Worm (Caenorhabditis elegans) whole organism, mixed stage, embryonic: Measurements from ENCODE around the gene cul-3.

Experiments
- M03D4.4 ChIP-seq: sonication (generic microtip); optimal IDR thresholded peaks from 2 replicates; lab custom pipeline; 2017; ENCODE audit warnings: mild to moderate bottlenecking, missing genetic modification characterization, missing compliant biosample characterization
- bed-3 ChIP-seq: fragments of 200-800 bp; sonication (Bioruptor generic); optimal IDR thresholded peaks from 3 replicates; lab custom pipeline; 2018; ENCODE audit warnings: mild to moderate bottlenecking, missing genetic modification characterization, moderate library complexity, missing compliant biosample characterization
- blmp-1 ChIP-seq: fragments of 150-350 bp; optimal IDR thresholded peaks from 2 replicates; lab custom pipeline; 2014; ENCODE audit warnings: missing biosample characterization, missing genetic modification characterization
- ceh-39 ChIP-seq: fragments of 150-350 bp; optimal IDR thresholded peaks from 2 replicates; lab custom pipeline; 2014; ENCODE audit warnings: missing biosample characterization, missing genetic modification characterization
- ceh-83 ChIP-seq: fragments of 200-800 bp; sonication (Bioruptor generic); optimal IDR thresholded peaks from 2 replicates; lab custom pipeline; 2018; ENCODE audit warnings: mild to moderate bottlenecking, missing genetic modification characterization, missing compliant biosample characterization
- ces-1 ChIP-seq: fragments of 150-350 bp; optimal IDR thresholded peaks from 2 replicates; lab custom pipeline; 2014; ENCODE audit warnings: missing biosample characterization, missing genetic modification reagents, missing genetic modification characterization
- cnd-1 ChIP-seq: fragments of 200-800 bp; sonication (Bioruptor generic); optimal IDR thresholded peaks from 2 replicates; lab custom pipeline; 2018; ENCODE audit warnings: mild to moderate bottlenecking, missing genetic modification characterization, missing compliant biosample characterization
- drap-1 ChIP-seq: fragments of 200-800 bp; sonication (Bioruptor generic); optimal IDR thresholded peaks from 3 replicates; lab custom pipeline; 2018; ENCODE audit warnings: mild to moderate bottlenecking, missing genetic modification characterization, missing compliant biosample characterization
- elt-1 ChIP-seq: sonication (generic microtip); optimal IDR thresholded peaks from 2 replicates; lab custom pipeline; 2017; ENCODE audit warnings: missing genetic modification characterization, mild to moderate bottlenecking, missing compliant biosample characterization, antibody characterized with exemption, moderate library complexity, borderline replicate concordance; ENCODE audit not compliant: insufficient read depth
- elt-3 ChIP-seq: fragments of 150-350 bp; optimal IDR thresholded peaks from 2 replicates; lab custom pipeline; 2014; ENCODE audit warnings: missing biosample characterization, missing genetic modification characterization
- ham-2 ChIP-seq: fragments of 200-800 bp; sonication (Bioruptor generic); optimal IDR thresholded peaks from 2 replicates; lab custom pipeline; 2018; ENCODE audit warnings: mild to moderate bottlenecking, missing genetic modification characterization, missing compliant biosample characterization
- hlh-1 ChIP-seq: fragments of 150-350 bp; optimal IDR thresholded peaks from 2 replicates; lab custom pipeline; 2014; ENCODE audit warnings: missing biosample characterization, missing genetic modification reagents, missing genetic modification characterization
- lin-13 ChIP-seq: fragments of 150-350 bp; optimal IDR thresholded peaks from 2 replicates; lab custom pipeline; 2014; ENCODE audit warnings: missing biosample characterization, missing genetic modification characterization
- lin-32 ChIP-seq: fragments of 200-800 bp; sonication (Bioruptor generic); optimal IDR thresholded peaks from 2 replicates; lab custom pipeline; 2018; ENCODE audit warnings: mild to moderate bottlenecking, missing genetic modification characterization, missing compliant biosample characterization
- lsy-2 ChIP-seq: fragments of 150-350 bp; optimal IDR thresholded peaks from 2 replicates; lab custom pipeline; 2014; ENCODE audit warnings: missing biosample characterization, missing genetic modification characterization
- mab-5 ChIP-seq: fragments of 150-350 bp; optimal IDR thresholded peaks from 2 replicates; lab custom pipeline; 2014; ENCODE audit warnings: missing biosample characterization, missing genetic modification characterization
- mep-1 ChIP-seq: fragments of 150-350 bp; optimal IDR thresholded peaks from 2 replicates; lab custom pipeline; 2017; ENCODE audit warnings: missing biosample characterization, missing genetic modification reagents, missing genetic modification characterization, inconsistent platforms
- mls-2 ChIP-seq: sonication (generic microtip); optimal IDR thresholded peaks from 2 replicates; lab custom pipeline; 2016; ENCODE audit warnings: mild to moderate bottlenecking, missing genetic modification characterization, moderate library complexity, missing compliant biosample characterization
- nhr-12 ChIP-seq: fragments of 150-350 bp; optimal IDR thresholded peaks from 2 replicates; lab custom pipeline; 2014; ENCODE audit warnings: missing biosample characterization, missing genetic modification characterization
- nhr-2 ChIP-seq: fragments of 150-350 bp; optimal IDR thresholded peaks from 2 replicates; lab custom pipeline; 2014; ENCODE audit warnings: missing biosample characterization, missing genetic modification characterization
- nhr-237 ChIP-seq: fragments of 150-350 bp; optimal IDR thresholded peaks from 2 replicates; lab custom pipeline; 2014; ENCODE audit warnings: missing biosample characterization, missing genetic modification characterization
- nhr-28 ChIP-seq: fragments of 150-350 bp; optimal IDR thresholded peaks from 2 replicates; lab custom pipeline; 2014; ENCODE audit warnings: missing biosample characterization, missing genetic modification characterization
- nhr-76 ChIP-seq: sonication (generic microtip); optimal IDR thresholded peaks from 2 replicates; lab custom pipeline; 2017; ENCODE audit warnings: missing biosample characterization, missing genetic modification characterization
- pha-4 ChIP-seq: fragments of 150-350 bp; optimal IDR thresholded peaks from 2 replicates; lab custom pipeline; 2018; ENCODE audit warnings: missing biosample characterization, missing genetic modification reagents, missing genetic modification characterization
- sem-2 ChIP-seq: fragments of 200-800 bp; sonication (Bioruptor generic); optimal IDR thresholded peaks from 2 replicates; lab custom pipeline; 2018; ENCODE audit warnings: mild to moderate bottlenecking, missing genetic modification characterization, missing compliant biosample characterization
- sptf-1 ChIP-seq: sonication (generic microtip); optimal IDR thresholded peaks from 2 replicates; lab custom pipeline; 2017; ENCODE audit warnings: mild to moderate bottlenecking, missing genetic modification characterization, moderate library complexity, missing compliant biosample characterization
- unc-120 ChIP-seq: sonication (generic microtip); optimal IDR thresholded peaks from 2 replicates; lab custom pipeline; 2017; ENCODE audit warnings: missing genetic modification characterization, missing compliant biosample characterization; ENCODE audit not compliant: poor library complexity, severe bottlenecking
- unc-39 ChIP-seq: fragments of 150-350 bp; optimal IDR thresholded peaks from 2 replicates; lab custom pipeline; 2014; ENCODE audit warnings: missing biosample characterization, missing genetic modification characterization
- unc-62 ChIP-seq: fragments of 150-350 bp; optimal IDR thresholded peaks from 2 replicates; lab custom pipeline; 2014; ENCODE audit warnings: missing biosample characterization, missing genetic modification reagents, missing genetic modification characterization
- zip-8 ChIP-seq: fragments of 150-350 bp; optimal IDR thresholded peaks from 2 replicates; lab custom pipeline; 2014; ENCODE audit warnings: missing biosample characterization, missing genetic modification characterization
- ztf-11 ChIP-seq: fragments of 150-350 bp; optimal IDR thresholded peaks from 2 replicates; lab custom pipeline; 2014; ENCODE audit warnings: missing biosample characterization, missing genetic modification characterization

cul-3 gene

DNA sequence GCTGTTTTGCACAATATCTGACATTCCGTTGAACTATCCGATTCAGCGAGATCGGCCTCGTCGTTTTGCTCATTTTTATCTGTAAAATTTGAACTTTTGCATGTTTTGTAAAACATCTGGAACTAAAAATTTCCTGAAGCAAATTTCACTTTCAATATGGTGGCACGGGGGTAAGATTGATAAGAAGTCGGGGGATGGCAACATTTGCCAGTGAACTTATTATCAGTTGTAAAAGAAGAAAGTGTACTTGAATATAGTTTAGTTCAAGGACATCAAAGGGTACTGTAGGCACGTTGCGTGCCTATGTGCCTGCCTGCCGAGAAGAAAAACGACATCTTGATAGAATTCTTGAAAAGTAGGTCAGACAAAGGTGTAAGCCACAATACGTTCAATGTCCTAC is 25.9 kb upstream of the cul-3 start, which contains the start of gene W03F9.4:
W03F9.4 (minus strand) TSS at position 79 of the 400 bp plus-strand sequence.
- TF ChIP-seq unc-39 (tag; lab: Kevin White, UChicago): no peak
- no peak for TF ChIP-seq ceh-39 (tag; lab: Kevin White, UChicago)
- TF ChIP-seq nhr-2 (tag; lab: Kevin White, UChicago): no peak
- TF ChIP-seq sptf-1 (tag; lab: Kevin White, UChicago): no peak
- no peak for TF ChIP-seq lin-13
- TF ChIP-seq zip-8 (tag; lab: Kevin White, UChicago): no peak
- no peak for TF ChIP-seq lsy-2 (tag; lab: Kevin White, UChicago)
- no peak for TF ChIP-seq mls-2

DNA sequence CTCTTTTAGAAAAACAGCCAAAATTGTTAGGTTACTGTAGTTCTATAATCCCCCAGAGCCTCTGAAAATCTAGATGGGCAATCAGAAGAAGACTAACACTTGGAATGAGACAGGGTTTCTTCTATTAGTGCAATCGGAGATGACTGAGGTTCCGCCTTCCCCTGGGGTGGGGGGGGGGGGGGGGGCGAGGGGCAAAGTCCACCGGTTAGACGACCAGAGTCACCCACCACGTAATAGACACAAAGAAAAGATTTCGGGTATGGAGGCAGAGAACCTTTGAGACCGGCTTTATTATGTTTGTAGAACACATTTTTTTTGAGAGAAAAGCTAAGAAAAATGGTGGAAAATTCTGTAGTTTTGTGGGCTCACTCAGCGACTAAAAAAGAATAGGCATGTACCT is 25.1 kb upstream of the cul-3 start:
- TF ChIP-seq unc-62 (GFP tag; lab: Kevin White, UChicago) (no peak), ces-1 (no peak), M03D4.4 (tag; lab: Kevin White, UChicago) (peak; percentile 25), elt-3 (no peak), mab-5 (tag; lab: Kevin White, UChicago) (no peak), nhr-237 (peak; percentile 14), bed-3 (GFP tag; lab: Kevin White, UChicago) (no peak), sptf-1 (tag; lab: Kevin White, UChicago) (peak; percentile 54)

DNA sequence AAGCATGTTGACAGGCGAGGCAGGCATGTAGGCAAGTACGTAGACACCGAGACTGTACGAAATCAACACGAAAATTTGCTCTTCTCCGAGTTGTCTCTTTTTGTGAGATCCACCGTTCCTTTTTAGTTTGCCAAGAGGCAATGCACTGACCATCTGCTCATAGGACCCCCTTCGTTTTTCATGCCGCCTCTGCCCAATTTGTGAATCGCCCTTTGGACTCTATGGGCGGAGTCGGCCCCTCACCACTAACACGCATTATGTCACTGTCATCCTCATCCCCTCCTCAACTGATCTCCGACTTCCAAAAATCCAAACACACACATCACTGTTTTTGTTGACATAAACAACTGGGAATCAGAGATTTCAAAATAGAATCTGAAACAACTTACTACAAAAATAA is 23.4 kb upstream of the cul-3 start:
- TF ChIP-seq cnd-1 (tag; lab: Kevin White, UChicago) (peak; percentile 84), ztf-11 (tag; lab: Kevin White, UChicago) (peak; percentile 6), nhr-237 (no peak)
- TF ChIP-seq, all 35 proteins: peak for 2

DNA sequence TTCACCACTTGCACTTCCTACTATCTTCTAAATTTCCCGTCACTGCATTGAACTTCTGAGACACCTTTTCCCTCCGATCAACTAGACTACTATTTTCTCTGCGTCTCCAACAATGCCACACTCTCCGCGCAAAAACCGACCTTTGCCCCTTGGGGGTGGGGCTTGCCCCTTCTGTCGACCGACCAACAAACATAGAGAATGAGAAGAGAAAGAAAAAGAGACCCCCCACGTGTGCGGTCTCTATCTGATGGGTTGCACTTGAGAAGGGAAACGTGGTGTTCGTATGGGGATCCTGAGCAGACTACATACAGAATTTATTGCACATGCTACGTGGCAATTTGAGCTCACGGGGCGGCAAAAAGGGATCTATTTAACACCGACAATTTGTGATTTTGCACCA is 22.0 kb upstream of the cul-3 start:
- TF ChIP-seq cnd-1 (tag; lab: Kevin White, UChicago) (peak; percentile 19), lsy-2 (tag; lab: Kevin White, UChicago) (no peak), sptf-1 (tag; lab: Kevin White, UChicago) (peak; percentile 53), lin-32 (GFP tag; lab: Kevin White, UChicago) (no peak), unc-62 (GFP tag; lab: Kevin White, UChicago) (peak; percentile 43), mep-1 (peak; percentile 55), unc-120 (peak; percentile 89), M03D4.4 (tag; lab: Kevin White, UChicago) (peak; percentile 50), ceh-83 (no peak), nhr-76 (tag; lab: Kevin White, UChicago) (no peak), hlh-1 (tag; lab: Kevin White, UChicago) (peak; percentile 61), nhr-2 (tag; lab: Kevin White, UChicago) (peak; percentile 72), mls-2 (peak; percentile 28), pha-4 (tag; lab: Kevin White, UChicago) (no peak), sem-2 (GFP tag; lab: Kevin White, UChicago) (no peak), drap-1 (GFP tag; lab: Kevin White, UChicago) (peak; percentile 26)

DNA sequence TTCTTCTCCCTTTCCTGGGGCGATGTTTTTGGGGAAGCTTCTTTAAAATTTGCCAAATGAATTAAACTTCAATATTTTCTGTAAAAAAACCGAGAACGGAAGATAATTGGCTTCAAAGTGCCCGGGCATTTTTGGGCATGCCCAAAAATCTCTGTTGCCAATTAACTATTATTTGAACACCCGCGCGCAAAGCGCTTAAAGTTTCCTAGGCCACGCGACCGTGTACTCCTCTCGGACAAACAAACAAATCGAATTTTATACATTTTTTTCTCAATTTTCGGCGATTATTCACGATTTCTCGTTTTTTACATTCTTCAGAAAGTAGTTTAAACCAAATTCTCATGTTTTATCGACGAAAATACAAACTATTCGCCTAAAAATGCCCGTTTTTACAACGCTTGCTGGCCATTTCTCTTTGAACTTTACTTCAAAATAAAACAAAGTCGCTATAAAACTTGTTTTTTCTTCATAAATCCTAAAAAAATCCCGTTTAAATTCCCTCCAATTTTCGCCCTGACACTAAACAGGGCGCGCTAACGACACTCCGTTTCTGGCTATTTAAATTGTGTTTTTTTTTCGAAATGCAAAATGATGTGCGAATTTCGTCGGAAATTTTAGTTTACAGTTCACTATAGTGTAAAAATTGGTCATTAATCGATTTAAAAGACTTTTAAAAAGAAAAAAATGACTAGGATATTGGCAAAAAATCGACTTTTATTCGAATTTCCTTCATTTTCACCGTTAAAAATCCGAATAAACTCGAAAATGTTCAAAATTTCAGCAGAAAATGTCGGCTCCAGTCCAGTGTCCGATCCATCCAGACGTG is 21.0 kb upstream of the cul-3 start, which contains the start of gene ttb-1:
ttb-1 (plus strand) TSS at position 776 of the 826 bp plus-strand sequence.
- TF ChIP-seq drap-1 (GFP tag; lab: Kevin White, UChicago) (no peak), ham-2 (GFP tag; lab: Kevin White, UChicago) (peak; percentile 12), sptf-1 (tag; lab: Kevin White, UChicago) (no peak), sem-2 (GFP tag; lab: Kevin White, UChicago) (no peak), lin-13 (no peak), ces-1 (peak; percentile 20), ceh-39 (tag; lab: Kevin White, UChicago) (no peak), lsy-2 (tag; lab: Kevin White, UChicago) (peak; percentile 11)

DNA sequence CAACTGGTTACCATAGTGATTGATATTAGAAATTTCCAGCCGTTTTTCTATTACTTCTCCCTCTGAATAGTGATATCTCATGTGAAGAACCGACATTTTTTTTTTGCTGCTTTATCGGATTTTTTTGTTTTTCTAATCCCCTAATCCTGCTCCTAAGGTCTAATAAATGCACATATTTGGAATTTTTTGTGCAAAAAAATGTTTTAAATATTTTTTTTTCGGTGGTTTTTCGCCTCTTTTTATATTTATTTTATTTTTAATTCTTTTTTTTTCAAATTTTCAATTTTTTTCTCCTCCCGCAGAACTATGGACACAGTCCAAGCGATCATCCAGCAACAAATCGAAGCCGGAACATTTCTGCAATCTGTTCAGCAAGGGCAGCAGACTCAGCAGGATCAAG is 10.5 kb upstream of the cul-3 start, which contains the start of gene Y108G3AL.2:
Y108G3AL.2 (plus strand) TSS at position 301 of the 400 bp plus-strand sequence.
- TF ChIP-seq mls-2 (no peak), pha-4 (tag; lab: Kevin White, UChicago) (no peak), ham-2 (GFP tag; lab: Kevin White, UChicago) (no peak), hlh-1 (tag; lab: Kevin White, UChicago) (no peak), nhr-237 (no peak), elt-3 (no peak), elt-1 (no peak), blmp-1 (tag; lab: Kevin White, UChicago) (no peak), mep-1 (no peak), ceh-39 (tag; lab: Kevin White, UChicago) (no peak), lsy-2 (tag; lab: Kevin White, UChicago) (no peak), nhr-12 (no peak), nhr-28 (tag; lab: Kevin White, UChicago) (no peak), ztf-11 (tag; lab: Kevin White, UChicago) (no peak), zip-8 (tag; lab: Kevin White, UChicago) (no peak)
